Fruit fly (Drosophila melanogaster) whole organism, wandering third instar larva: Measurements from ENCODE around the gene RluA-2.

Source experiments
- Abd-B ChIP-seq: fragments of >200 bp; optimal IDR thresholded peaks from 2 replicates; lab custom pipeline; 2017; ENCODE audit warnings: missing biosample characterization, missing genetic modification characterization
- CG9705 ChIP-seq: fragments of 200-800 bp; sonication (Bioruptor generic); optimal IDR thresholded peaks from 2 replicates; lab custom pipeline; 2018; ENCODE audit warnings: missing biosample characterization, mild to moderate bottlenecking, missing genetic modification characterization
- HLH106 ChIP-seq: fragments of 200-800 bp; optimal IDR thresholded peaks from 3 replicates; lab custom pipeline; 2019; ENCODE audit warnings: missing biosample characterization, mild to moderate bottlenecking, missing genetic modification characterization, moderate library complexity
- Hnf4 ChIP-seq: fragments of 200-800 bp; sonication (Bioruptor generic); optimal IDR thresholded peaks from 2 replicates; lab custom pipeline; 2016; ENCODE audit warnings: missing biosample characterization, mild to moderate bottlenecking, missing genetic modification characterization
- Hr83 ChIP-seq: fragments of 200-300 bp; sonication (Bioruptor generic); optimal IDR thresholded peaks from 2 replicates; lab custom pipeline; 2016; ENCODE audit warnings: missing biosample characterization, mild to moderate bottlenecking, missing genetic modification characterization, moderate library complexity; ENCODE audit not compliant: poor library complexity, severe bottlenecking
- Jra ChIP-seq: sonication (Bioruptor generic); optimal IDR thresholded peaks from 2 replicates; lab custom pipeline; 2016; ENCODE audit warnings: missing biosample characterization, missing genetic modification characterization
- Mio ChIP-seq: sonication (Bioruptor generic); optimal IDR thresholded peaks from 2 replicates; lab custom pipeline; 2016; ENCODE audit warnings: missing biosample characterization, missing genetic modification characterization
- N ChIP-seq: fragments of >200 bp; optimal IDR thresholded peaks from 2 replicates; lab custom pipeline; 2018; ENCODE audit warnings: missing biosample characterization, missing external identifiers, missing genetic modification characterization
- Rel ChIP-seq, 2 experiments: fragments of 200-800 bp; sonication (Bioruptor generic) in 1 of 2; optimal IDR thresholded peaks; 2 replicates in 1 of 2; 3 replicates in 1 of 2; lab custom pipeline; 2016 to 2019; ENCODE audit warnings: mild to moderate bottlenecking in 2 of 2, missing biosample characterization in 2 of 2, missing genetic modification characterization in 2 of 2, moderate library complexity in 1 of 2
- Sp1 ChIP-seq: fragments of 200-800 bp; sonication (Bioruptor generic); optimal IDR thresholded peaks from 3 replicates; lab custom pipeline; 2019; ENCODE audit warnings: missing biosample characterization, mild to moderate bottlenecking, missing genetic modification characterization, moderate library complexity
- Vsx2 ChIP-seq: fragments of 200-300, 225-300 bp; sonication (Bioruptor generic); optimal IDR thresholded peaks from 2 replicates; lab custom pipeline; 2018; ENCODE audit warnings: missing biosample characterization, missing genetic modification characterization; ENCODE audit not compliant: partially characterized antibody
- brk ChIP-seq: fragments of 200-800 bp; sonication (Bioruptor generic); optimal IDR thresholded peaks from 2 replicates; lab custom pipeline; 2016; ENCODE audit warnings: missing biosample characterization, mild to moderate bottlenecking, missing genetic modification characterization
- dl ChIP-seq, 2 experiments: fragments of 175-275, 200-275 bp in 1 of 2; fragments of 200-275 bp in 1 of 2; sonication (Bioruptor generic); optimal IDR thresholded peaks; lab custom pipeline; 2018; ENCODE audit warnings: mild to moderate bottlenecking in 2 of 2, missing biosample characterization in 2 of 2, missing genetic modification characterization in 2 of 2, moderate library complexity in 2 of 2; ENCODE audit not compliant: partially characterized antibody in 2 of 2, insufficient read depth in 1 of 2
- dmrt93B ChIP-seq: fragments of 200-800 bp; sonication (Bioruptor generic); optimal IDR thresholded peaks from 2 replicates; lab custom pipeline; 2018; ENCODE audit warnings: missing biosample characterization, mild to moderate bottlenecking, missing genetic modification characterization
- dsf ChIP-seq: sonication (Bioruptor generic); optimal IDR thresholded peaks from 2 replicates; lab custom pipeline; 2016; ENCODE audit warnings: missing biosample characterization, missing genetic modification characterization, borderline replicate concordance
- ey ChIP-seq: fragments of 200-800 bp; sonication (Bioruptor generic); optimal IDR thresholded peaks from 2 replicates; lab custom pipeline; 2016; ENCODE audit warnings: missing biosample characterization, missing genetic modification characterization
- fru ChIP-seq: fragments of 200-800 bp; sonication (Bioruptor generic); optimal IDR thresholded peaks from 3 replicates; lab custom pipeline; 2016; ENCODE audit warnings: missing biosample characterization, mild to moderate bottlenecking, missing genetic modification characterization
- jim ChIP-seq: fragments of 175-275, 200-325 bp; sonication (Bioruptor generic); optimal IDR thresholded peaks from 2 replicates; lab custom pipeline; 2016; ENCODE audit warnings: missing biosample characterization, mild to moderate bottlenecking, missing genetic modification characterization
- psq ChIP-seq: fragments of 200-800 bp; sonication (Bioruptor generic); optimal IDR thresholded peaks from 3 replicates; lab custom pipeline; 2017; ENCODE audit warnings: missing biosample characterization, mild to moderate bottlenecking, missing genetic modification characterization, moderate library complexity
- rgr ChIP-seq: fragments of 200-800 bp; sonication (Bioruptor generic); optimal IDR thresholded peaks from 3 replicates; lab custom pipeline; 2016; ENCODE audit warnings: missing biosample characterization, mild to moderate bottlenecking, missing genetic modification characterization
- sage ChIP-seq: fragments of 200-800 bp; sonication (Bioruptor generic); optimal IDR thresholded peaks from 2 replicates; lab custom pipeline; 2016; ENCODE audit warnings: missing biosample characterization, mild to moderate bottlenecking, missing genetic modification characterization
- sv ChIP-seq: fragments of 200-800 bp; sonication (Bioruptor generic); optimal IDR thresholded peaks from 3 replicates; lab custom pipeline; 2016; ENCODE audit warnings: missing biosample characterization, missing genetic modification characterization
- tai ChIP-seq: sonication (Bioruptor generic); optimal IDR thresholded peaks from 2 replicates; lab custom pipeline; 2016; ENCODE audit warnings: missing biosample characterization, missing genetic modification characterization
- usp ChIP-seq: fragments of >200 bp; optimal IDR thresholded peaks from 2 replicates; lab custom pipeline; 2017; ENCODE audit warnings: missing biosample characterization, missing genetic modification characterization
- woc ChIP-seq: sonication (Bioruptor generic); optimal IDR thresholded peaks from 2 replicates; lab custom pipeline; 2016; ENCODE audit warnings: missing biosample characterization, mild to moderate bottlenecking, missing genetic modification characterization

The RluA-2 gene

dm6 chr2L:10435606-10436160 is 41.2 kb upstream of the RluA-2 start, which contains the start of the genes TBC1D16 and holn1:
TBC1D16 (minus strand) TSS chr2L:10435656.
holn1 (plus strand) TSS chr2L:10435995.
- TF ChIP-seq rgr (GFP tag; lab: Kevin White, UChicago) (no peak), Jra (GFP tag; lab: Kevin White, UChicago) (no peak), brk (GFP tag; lab: Kevin White, UChicago) (no peak), N (GFP tag; lab: Kevin White, UChicago) (no peak), jim (GFP tag; lab: Kevin White, UChicago) (no peak), Mio (GFP tag; lab: Kevin White, UChicago) (no peak), HLH106 (tag; lab: Kevin White, UChicago) (no peak), dsf (GFP tag; lab: Kevin White, UChicago) (no peak)

- TF ChIP-seq HLH106 (tag; lab: Kevin White, UChicago) (no peak), Hr83 (GFP tag; lab: Kevin White, UChicago) (peak; percentile 59), woc (peak; percentile 17), Hnf4 (GFP tag; lab: Kevin White, UChicago) (peak; percentile 70), Jra (GFP tag; lab: Kevin White, UChicago) (peak; percentile 55)
These were observed 39.6 kb upstream of the RluA-2 start, which contains the start of gene STUB1 for dm6 chr2L:10437317-10437716. STUB1 (plus strand) TSS chr2L:10437548.

DNA sequence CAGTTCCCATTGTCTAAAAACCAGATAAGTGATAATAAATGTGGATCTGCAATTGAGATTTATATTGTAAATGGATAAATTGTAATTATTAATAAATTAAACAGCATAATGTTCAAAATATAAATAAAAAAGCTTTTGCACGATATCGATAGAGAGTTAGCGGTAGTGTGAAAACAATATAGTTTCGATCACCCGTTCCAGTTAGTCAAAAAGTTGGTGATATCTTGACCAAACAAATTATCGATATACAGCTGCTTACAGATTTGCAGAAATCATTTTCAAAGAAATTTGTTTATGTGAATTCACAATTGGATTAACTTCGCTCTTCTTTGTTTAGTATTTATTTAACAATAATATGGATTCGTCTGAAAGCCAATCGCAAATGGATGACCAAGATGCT is 37.7 kb upstream of the RluA-2 start, which contains the start of gene Nse4:
Nse4 (plus strand) TSS at position 267 of the 400 bp plus-strand sequence.
- TF ChIP-seq N (GFP tag; lab: Kevin White, UChicago) (peak; percentile 10), Jra (GFP tag; lab: Kevin White, UChicago) (no peak), usp (GFP tag; lab: Kevin White, UChicago) (no peak)

DNA sequence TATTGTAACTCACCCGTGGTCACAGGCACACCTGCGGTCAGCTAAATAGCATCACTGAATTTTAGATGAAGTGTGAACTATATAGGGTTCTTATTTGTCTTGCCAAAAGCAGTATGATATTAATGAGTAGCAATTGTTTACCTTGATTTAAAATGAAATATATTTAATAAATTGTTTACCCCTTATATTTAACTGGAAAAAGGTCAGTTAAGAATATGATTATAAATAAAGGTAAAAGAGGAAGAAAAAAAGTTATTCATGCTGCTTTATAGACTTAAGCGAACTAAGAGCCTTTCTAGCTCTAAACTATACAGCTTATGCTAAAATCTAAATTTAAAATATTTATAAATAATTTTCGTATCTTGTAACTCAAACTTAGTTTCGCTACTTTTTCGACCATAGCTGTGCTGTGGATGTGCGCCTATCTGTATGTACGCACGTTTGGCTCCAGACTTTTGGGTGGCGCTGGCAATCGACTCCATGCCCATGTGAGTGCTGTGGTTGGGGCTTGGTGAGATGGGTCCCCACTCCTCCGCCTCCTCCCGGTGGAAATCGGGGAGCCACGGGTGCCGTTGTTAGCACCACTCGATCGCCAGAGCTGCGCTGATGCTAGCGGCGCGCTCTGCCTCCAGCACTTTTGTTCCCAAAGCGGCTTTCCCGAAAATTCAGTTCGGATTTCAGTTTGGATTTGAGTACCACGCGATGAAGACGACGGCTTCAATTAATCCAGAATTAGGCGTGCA is 34.7 kb upstream of the RluA-2 start, which contains the start of gene loh:
loh (plus strand) TSS at position 487 of the 743 bp plus-strand sequence.
- no peak for TF ChIP-seq brk (GFP tag; lab: Kevin White, UChicago)
- TF ChIP-seq ey (GFP tag; lab: Kevin White, UChicago): no peak
- TF ChIP-seq dl (GFP tag; optimal IDR thresholded peaks at IDR 0.05; lab: Kevin White, UChicago; ENCODE audit: insufficient read depth in 1 of 2, partially characterized antibody in 2 of 2): no peak
- TF ChIP-seq sv (GFP tag; lab: Kevin White, UChicago): peak; percentile 28
- TF ChIP-seq dsf (GFP tag; lab: Kevin White, UChicago): no peak

dm6 chr2L:10452296-10452695 is 24.6 kb upstream of the RluA-2 start, which contains the start of gene ppk10:
ppk10 (minus strand) TSS chr2L:10452396.
- TF ChIP-seq woc: no peak
- TF ChIP-seq CG9705 (GFP tag; lab: Kevin White, UChicago): no peak
- no peak for TF ChIP-seq psq (GFP tag; lab: Kevin White, UChicago)
- TF ChIP-seq usp (GFP tag; lab: Kevin White, UChicago): no peak
- TF ChIP-seq jim (GFP tag; lab: Kevin White, UChicago): no peak
- TF ChIP-seq Sp1 (GFP tag; lab: Kevin White, UChicago): no peak
- no peak for TF ChIP-seq tai (GFP tag; lab: Kevin White, UChicago)
- TF ChIP-seq Vsx2 (GFP tag; lab: Kevin White, UChicago): no peak
- no peak for TF ChIP-seq brk (GFP tag; lab: Kevin White, UChicago)
- no peak for TF ChIP-seq sage (GFP tag; lab: Kevin White, UChicago)
- no peak for TF ChIP-seq Rel (GFP tag; optimal IDR thresholded peaks at IDR 0.05; lab: Kevin White, UChicago)
- TF ChIP-seq Rel (tag; optimal IDR thresholded peaks at IDR 0.05; lab: Kevin White, UChicago): no peak
- no peak for TF ChIP-seq HLH106 (tag; lab: Kevin White, UChicago)
- no peak for TF ChIP-seq Jra (GFP tag; lab: Kevin White, UChicago)
- TF ChIP-seq dmrt93B (GFP tag; lab: Kevin White, UChicago): no peak
- no peak for TF ChIP-seq Mio (GFP tag; lab: Kevin White, UChicago)
- no peak for TF ChIP-seq fru (GFP tag; lab: Kevin White, UChicago)
- no peak for TF ChIP-seq Abd-B (GFP tag; lab: Kevin White, UChicago)
- TF ChIP-seq ey (GFP tag; lab: Kevin White, UChicago): no peak
- TF ChIP-seq Hnf4 (GFP tag; lab: Kevin White, UChicago): no peak
